Worm (Caenorhabditis elegans) whole organism, L1 larva: Measurements from ENCODE around the gene unc-130.

Experiments used
- aha-1 ChIP-seq: fragments of 150-350 bp; optimal IDR thresholded peaks from 2 replicates; lab custom pipeline; 2014; ENCODE audit warnings: missing biosample characterization, missing genetic modification characterization
- ceh-82 ChIP-seq, 3 experiments: fragments of 150-350 bp in 1 of 3; sonication (generic microtip) in 2 of 3; optimal IDR thresholded peaks; 2 replicates each; lab custom pipeline; 2014 to 2017; ENCODE audit warnings: missing biosample characterization in 3 of 3, missing genetic modification characterization in 3 of 3
- elt-3 ChIP-seq, 6 experiments: fragments of 150-350 bp in 1 of 6; sonication (generic microtip); optimal IDR thresholded peaks; 2 replicates each; lab custom pipeline; 2017 to 2018; ENCODE audit warnings: missing biosample characterization in 6 of 6, missing genetic modification characterization in 6 of 6, inconsistent platforms in 1 of 6
- unc-62 ChIP-seq: fragments of 150-350 bp; optimal IDR thresholded peaks from 2 replicates; lab custom pipeline; 2014; ENCODE audit warnings: missing biosample characterization, missing genetic modification reagents, missing genetic modification characterization

DNA sequence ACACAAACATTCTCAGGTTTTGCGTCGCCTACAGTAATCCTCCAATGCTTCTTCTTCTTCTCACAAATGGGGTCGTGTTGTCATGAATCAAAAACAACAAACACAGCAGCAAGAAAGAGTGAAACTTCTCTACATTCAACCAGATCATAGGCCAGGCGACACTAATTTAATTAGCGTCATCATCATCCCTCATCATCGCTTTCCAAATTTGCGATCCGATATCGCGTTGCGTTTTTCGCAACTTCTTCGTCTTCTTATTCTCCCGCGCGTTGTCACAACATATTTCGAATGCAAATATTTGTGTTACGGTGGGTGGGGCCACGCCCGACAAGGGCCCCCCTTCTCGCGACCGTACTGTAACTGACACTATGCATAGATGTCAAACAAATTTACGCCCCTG is 4.7 kb downstream of the unc-130 start:
- TF ChIP-seq elt-3 (tag; optimal IDR thresholded peaks at IDR 0.05; lab: Kevin White, UChicago) (no peak), unc-62 (GFP tag; lab: Kevin White, UChicago) (no peak), ceh-82 (tag; optimal IDR thresholded peaks at IDR 0.05; lab: Kevin White, UChicago) (no peak), aha-1 (tag; lab: Kevin White, UChicago) (no peak)
